Fruit fly (Drosophila melanogaster) whole organism, embryonic: Measurements from ENCODE around the gene CG31233.
A peak's percentile ranks its signal among the peaks of the same experiment; 100 is the strongest.

Experiments used
- Atf6 ChIP-seq: fragments of 200-800 bp; sonication (Bioruptor generic); IDR thresholded peaks from 2 replicates; pipeline ENCODE4 v1.3.6; 2022; ENCODE audit warnings: missing biosample characterization, missing genetic modification characterization
- B-H1 ChIP-seq: fragments of 200-800 bp; sonication (Bioruptor generic); IDR thresholded peaks from 3 replicates; pipeline ENCODE4 v1.3.6; 2022; ENCODE audit warnings: missing biosample characterization, missing genetic modification characterization
- Bdp1 ChIP-seq: fragments of 200-800 bp; sonication (Bioruptor generic); optimal IDR thresholded peaks from 3 replicates; lab custom pipeline; 2016; ENCODE audit warnings: missing biosample characterization, missing genetic modification characterization
- Bteb2 ChIP-seq: fragments of 200-800 bp; sonication (Bioruptor generic); optimal IDR thresholded peaks from 2 replicates; lab custom pipeline; 2016; ENCODE audit warnings: missing biosample characterization, missing genetic modification characterization
- CG10267 ChIP-seq: fragments of 200-800 bp; sonication (Bioruptor generic); optimal IDR thresholded peaks from 2 replicates; lab custom pipeline; 2018; ENCODE audit warnings: missing biosample characterization, mild to moderate bottlenecking, missing genetic modification characterization, moderate library complexity
- CG10321 ChIP-seq: fragments of 200-800 bp; sonication (Bioruptor generic); IDR thresholded peaks from 2 replicates; pipeline ENCODE4 v1.3.6; 2022; ENCODE audit warnings: missing biosample characterization, missing genetic modification characterization
- CG11696 ChIP-seq: fragments of 200-800 bp; sonication (Bioruptor generic); IDR thresholded peaks from 2 replicates; pipeline ENCODE4 v1.3.6; 2022; ENCODE audit warnings: missing biosample characterization, missing genetic modification characterization
- CG12744 ChIP-seq: fragments of 200-800 bp; sonication (Bioruptor generic); optimal IDR thresholded peaks from 2 replicates; lab custom pipeline; 2016; ENCODE audit warnings: missing biosample characterization, missing genetic modification characterization
- CG14441 ChIP-seq: fragments of 200-800 bp; sonication (Bioruptor generic); IDR thresholded peaks from 2 replicates; pipeline ENCODE4 v1.3.6; 2022; ENCODE audit warnings: missing biosample characterization, missing genetic modification characterization
- CG15514 ChIP-seq: fragments of 200-800 bp; sonication (Bioruptor generic); optimal IDR thresholded peaks from 3 replicates; lab custom pipeline; 2017; ENCODE audit warnings: missing biosample characterization, missing genetic modification characterization, mild to moderate bottlenecking, moderate library complexity, missing genetic modification reagents
- CG2202 ChIP-seq: fragments of 200-800 bp; sonication (Bioruptor generic); optimal IDR thresholded peaks from 2 replicates; lab custom pipeline; 2018; ENCODE audit warnings: missing biosample characterization, mild to moderate bottlenecking, missing genetic modification characterization
- CG3065 ChIP-seq: fragments of 200-800 bp; sonication (Bioruptor generic); optimal IDR thresholded peaks from 2 replicates; lab custom pipeline; 2016; ENCODE audit warnings: missing biosample characterization, missing genetic modification characterization
- CG33213 ChIP-seq: fragments of 200-800 bp; sonication (Bioruptor generic); optimal IDR thresholded peaks from 3 replicates; lab custom pipeline; 2016; ENCODE audit warnings: missing biosample characterization, missing genetic modification characterization
- CG34224 ChIP-seq: fragments of 200-800 bp; sonication (Bioruptor generic); IDR thresholded peaks from 3 replicates; pipeline ENCODE4 v1.3.6; 2022; ENCODE audit warnings: missing biosample characterization, missing genetic modification characterization; ENCODE audit not compliant: partially characterized antibody
- CG5953 ChIP-seq: fragments of 200-800 bp; sonication (Bioruptor generic); IDR thresholded peaks from 2 replicates; pipeline ENCODE4 v1.3.6; 2022; ENCODE audit warnings: missing biosample characterization, missing genetic modification characterization
- CG7271 ChIP-seq: fragments of 200-800 bp; sonication (Bioruptor generic); optimal IDR thresholded peaks from 2 replicates; lab custom pipeline; 2018; ENCODE audit warnings: missing biosample characterization, mild to moderate bottlenecking, missing genetic modification characterization, moderate library complexity
- CG7357 ChIP-seq: fragments of 200-800 bp; sonication (Bioruptor generic); IDR thresholded peaks from 3 replicates; pipeline ENCODE4 v1.3.6; 2022; ENCODE audit warnings: missing biosample characterization, missing genetic modification characterization
- CG7987 ChIP-seq: fragments of 200-800 bp; sonication (Bioruptor generic); optimal IDR thresholded peaks from 2 replicates; lab custom pipeline; 2018; ENCODE audit warnings: missing biosample characterization, mild to moderate bottlenecking, missing genetic modification characterization, moderate library complexity
- CG9437 ChIP-seq: fragments of 200-800 bp; sonication (Bioruptor generic); optimal IDR thresholded peaks from 2 replicates; lab custom pipeline; 2018; ENCODE audit warnings: missing biosample characterization, mild to moderate bottlenecking, missing genetic modification characterization
- Dll ChIP-seq: fragments of 200-800 bp; sonication (Bioruptor generic); IDR thresholded peaks from 4 replicates; pipeline ENCODE4 v1.3.6; 2022; ENCODE audit warnings: missing biosample characterization, missing genetic modification characterization; ENCODE audit not compliant: partially characterized antibody
- Drgx ChIP-seq: fragments of 200-800 bp; sonication (Bioruptor generic); IDR thresholded peaks from 2 replicates; pipeline ENCODE4 v1.3.6; 2022; ENCODE audit warnings: missing biosample characterization, missing genetic modification characterization
- Fer1 ChIP-seq: fragments of 200-800 bp; sonication (Bioruptor generic); optimal IDR thresholded peaks from 2 replicates; lab custom pipeline; 2017; ENCODE audit warnings: missing biosample characterization, mild to moderate bottlenecking, missing genetic modification characterization
- Fer2 ChIP-seq: fragments of 200-800 bp; sonication (Bioruptor generic); optimal IDR thresholded peaks from 2 replicates; lab custom pipeline; 2018; ENCODE audit warnings: missing biosample characterization, mild to moderate bottlenecking, missing genetic modification characterization, moderate library complexity
- HLH3B ChIP-seq: fragments of 200-800 bp; sonication (Bioruptor generic); IDR thresholded peaks from 2 replicates; pipeline ENCODE4 v1.3.6; 2022; ENCODE audit warnings: missing biosample characterization, missing genetic modification characterization
- HLH4C ChIP-seq: fragments of 200-800 bp; sonication (Bioruptor generic); IDR thresholded peaks from 3 replicates; pipeline ENCODE4 v1.3.6; 2022; ENCODE audit warnings: missing biosample characterization, missing genetic modification characterization; ENCODE audit not compliant: partially characterized antibody
- Jarid2 ChIP-seq: fragments of 200-800 bp; sonication (Bioruptor generic); optimal IDR thresholded peaks from 3 replicates; lab custom pipeline; 2017; ENCODE audit warnings: mild to moderate bottlenecking, missing biosample characterization, missing genetic modification reagents, missing genetic modification characterization
- Myb ChIP-seq: fragments of 200-800 bp; sonication (Bioruptor generic); optimal IDR thresholded peaks from 2 replicates; lab custom pipeline; 2016; ENCODE audit warnings: missing biosample characterization, missing genetic modification characterization
- Nf-YC ChIP-seq: fragments of 200-800 bp; optimal IDR thresholded peaks from 3 replicates; lab custom pipeline; 2019; ENCODE audit warnings: missing biosample characterization, mild to moderate bottlenecking, missing genetic modification characterization, moderate library complexity
- Sry-β ChIP-seq: fragments of 200-800 bp; sonication (Bioruptor generic); optimal IDR thresholded peaks from 2 replicates; lab custom pipeline; 2018; ENCODE audit warnings: missing biosample characterization, mild to moderate bottlenecking, missing genetic modification characterization, moderate library complexity
- YL-1 ChIP-seq: fragments of 200-800 bp; sonication (Bioruptor generic); optimal IDR thresholded peaks from 3 replicates; lab custom pipeline; 2017; ENCODE audit warnings: missing biosample characterization, mild to moderate bottlenecking, missing genetic modification characterization
- bbx ChIP-seq: fragments of 200-800 bp; sonication (Bioruptor generic); IDR thresholded peaks from 2 replicates; pipeline ENCODE4 v1.3.6; 2022; ENCODE audit warnings: missing biosample characterization, missing genetic modification characterization; ENCODE audit not compliant: partially characterized antibody
- bowl ChIP-seq: fragments of 200-800 bp; sonication (Bioruptor generic); IDR thresholded peaks from 2 replicates; pipeline ENCODE4 v1.3.6; 2022; ENCODE audit warnings: missing biosample characterization, missing genetic modification characterization
- ewg ChIP-seq: fragments of 200-800 bp; sonication (Bioruptor generic); optimal IDR thresholded peaks from 3 replicates; lab custom pipeline; 2017; ENCODE audit warnings: mild to moderate bottlenecking, missing biosample characterization, missing genetic modification reagents, missing genetic modification characterization
- gt ChIP-seq: fragments of 200-800 bp; sonication (Bioruptor generic); IDR thresholded peaks from 2 replicates; pipeline ENCODE4 v1.3.6; 2022; ENCODE audit warnings: missing biosample characterization, missing genetic modification characterization
- h ChIP-seq: fragments of >200 bp; optimal IDR thresholded peaks from 2 replicates; lab custom pipeline; 2017
- her ChIP-seq: fragments of 200-800 bp; sonication (Bioruptor generic); optimal IDR thresholded peaks from 2 replicates; lab custom pipeline; 2016; ENCODE audit warnings: missing biosample characterization, missing genetic modification characterization
- jumu ChIP-seq: fragments of 200-800 bp; sonication (Bioruptor generic); optimal IDR thresholded peaks from 3 replicates; lab custom pipeline; 2016; ENCODE audit warnings: missing biosample characterization, missing genetic modification characterization
- kay ChIP-seq: fragments of 200-800 bp; sonication (Bioruptor generic); optimal IDR thresholded peaks from 2 replicates; lab custom pipeline; 2016; ENCODE audit warnings: missing biosample characterization, missing genetic modification characterization
- lov ChIP-seq, 2 experiments: fragments of 200-800 bp in 1 of 2; fragments of >200 bp in 1 of 2; sonication (Bioruptor generic) in 1 of 2; IDR thresholded peaks in 1 of 2; optimal IDR thresholded peaks in 1 of 2; 2 replicates in 1 of 2; 3 replicates in 1 of 2; pipeline versions ENCODE4 v1.3.6 to Lab custom; 2017 to 2022; ENCODE audit warnings: missing biosample characterization in 1 of 2, missing genetic modification characterization in 1 of 2
- maf-S ChIP-seq: fragments of 200-800 bp; sonication (Bioruptor generic); optimal IDR thresholded peaks from 2 replicates; lab custom pipeline; 2016; ENCODE audit warnings: missing biosample characterization, missing genetic modification characterization
- pfk ChIP-seq: fragments of 200-800 bp; sonication (Bioruptor generic); optimal IDR thresholded peaks from 2 replicates; lab custom pipeline; 2018; ENCODE audit warnings: missing biosample characterization, mild to moderate bottlenecking, missing genetic modification characterization, moderate library complexity
- pho ChIP-seq: fragments of 200-800 bp; sonication (Bioruptor generic); optimal IDR thresholded peaks from 2 replicates; lab custom pipeline; 2016; ENCODE audit warnings: missing biosample characterization, missing genetic modification characterization
- pnt ChIP-seq: fragments of 200-800 bp; sonication (Bioruptor generic); optimal IDR thresholded peaks from 3 replicates; lab custom pipeline; 2016; ENCODE audit warnings: missing biosample characterization, missing genetic modification characterization
- sc ChIP-seq, 3 experiments: fragments of >200 bp in 2 of 3; fragments of 200-800 bp in 1 of 3; sonication (Bioruptor generic) in 1 of 3; optimal IDR thresholded peaks; 2 replicates in 2 of 3; 3 replicates in 1 of 3; lab custom pipeline; 2017; ENCODE audit warnings: mild to moderate bottlenecking in 1 of 3, missing biosample characterization in 1 of 3, missing genetic modification characterization in 1 of 3, missing genetic modification reagents in 1 of 3
- shn ChIP-seq: fragments of 200-800 bp; sonication (Bioruptor generic); optimal IDR thresholded peaks from 3 replicates; lab custom pipeline; 2016; ENCODE audit warnings: missing biosample characterization, missing genetic modification characterization
- sna ChIP-seq: fragments of 200-800 bp; sonication (Bioruptor generic); IDR thresholded peaks from 2 replicates; pipeline ENCODE4 v1.3.6; 2022; ENCODE audit warnings: missing biosample characterization, missing genetic modification characterization; ENCODE audit not compliant: partially characterized antibody
- sob ChIP-seq: fragments of 200-800 bp; sonication (Bioruptor generic); IDR thresholded peaks from 2 replicates; pipeline ENCODE4 v1.3.6; 2022; ENCODE audit warnings: missing biosample characterization, missing genetic modification characterization
- tgo ChIP-seq: fragments of 200-800 bp; sonication (Bioruptor generic); IDR thresholded peaks from 3 replicates; pipeline ENCODE4 v1.3.6; 2022; ENCODE audit warnings: missing biosample characterization, missing genetic modification characterization
- tin ChIP-seq: fragments of 200-800 bp; sonication (Bioruptor generic); optimal IDR thresholded peaks from 3 replicates; lab custom pipeline; 2016; ENCODE audit warnings: missing biosample characterization, missing genetic modification characterization
- trem ChIP-seq: fragments of 200-800 bp; optimal IDR thresholded peaks from 3 replicates; lab custom pipeline; 2019; ENCODE audit warnings: missing biosample characterization, mild to moderate bottlenecking, missing genetic modification characterization, moderate library complexity
- unc-4 ChIP-seq: fragments of 200-800 bp; sonication (Bioruptor generic); IDR thresholded peaks from 2 replicates; pipeline ENCODE4 v1.3.6; 2022; ENCODE audit warnings: missing biosample characterization, missing genetic modification characterization; ENCODE audit not compliant: partially characterized antibody
- yki ChIP-seq: fragments of >200 bp; optimal IDR thresholded peaks from 3 replicates; lab custom pipeline; 2018

The CG31233 gene

dm6 chr3R:21703346-21703745, 46.3 kb upstream of the CG31233 start (continued):
- TF ChIP-seq Jarid2 (no peak), ewg (no peak), jumu (GFP tag; lab: Kevin White, UChicago) (no peak), CG2202 (no peak), CG11696 (no peak), Drgx (GFP tag; lab: Robert Waterston, UW) (peak; percentile 61), bowl (GFP tag; lab: Robert Waterston, UW) (no peak), h (no peak), CG34224 (no peak), Bdp1 (GFP tag; lab: Kevin White, UChicago) (no peak), yki (no peak), her (no peak), sc (optimal IDR thresholded peaks at IDR 0.05; lab: Kevin White, UChicago) (no peak), sc (GFP tag; optimal IDR thresholded peaks at IDR 0.05; lab: Kevin White, UChicago) (no peak), pnt (GFP tag; lab: Kevin White, UChicago) (no peak), YL-1 (GFP tag; lab: Kevin White, UChicago) (no peak), CG9437 (GFP tag; lab: Kevin White, UChicago) (no peak), maf-S (GFP tag; lab: Kevin White, UChicago) (no peak), Bteb2 (no peak), Fer2 (tag; lab: Kevin White, UChicago) (no peak), CG33213 (GFP tag; lab: Kevin White, UChicago) (no peak), Sry-β (no peak), CG14441 (no peak), pfk (GFP tag; lab: Kevin White, UChicago) (no peak), CG7357 (no peak), B-H1 (GFP tag; lab: Robert Waterston, UW) (no peak), pho (GFP tag; lab: Kevin White, UChicago) (no peak), Fer1 (no peak), sob (GFP tag; lab: Robert Waterston, UW) (no peak), CG7987 (no peak), Myb (GFP tag; lab: Kevin White, UChicago) (no peak), CG12744 (no peak), bbx (GFP tag; lab: Robert Waterston, UW) (no peak), tgo (GFP tag; lab: Robert Waterston, UW) (peak; percentile 17; the same call in 1 of the 3 replicates), Atf6 (no peak), unc-4 (GFP tag; lab: Robert Waterston, UW) (no peak), Nf-YC (tag; lab: Kevin White, UChicago) (no peak), shn (GFP tag; lab: Kevin White, UChicago) (no peak), lov (optimal IDR thresholded peaks at IDR 0.05; lab: Kevin White, UChicago) (no peak), lov (GFP tag; IDR thresholded peaks at IDR 0.05; lab: Robert Waterston, UW) (no peak), CG10321 (GFP tag; lab: Robert Waterston, UW) (no peak), tin (GFP tag; lab: Kevin White, UChicago) (peak; percentile 5), trem (no peak), Dll (no peak), kay (GFP tag; lab: Kevin White, UChicago) (no peak), gt (GFP tag; lab: Robert Waterston, UW) (no peak), HLH4C (GFP tag; lab: Robert Waterston, UW) (no peak), CG15514 (GFP tag; lab: Kevin White, UChicago) (no peak), CG3065 (no peak), sna (GFP tag; lab: Robert Waterston, UW) (no peak), CG10267 (no peak), HLH3B (GFP tag; lab: Robert Waterston, UW) (peak; percentile 44; the same call in 1 of the 2 replicates), CG5953 (GFP tag; lab: Robert Waterston, UW) (no peak), CG7271 (tag; lab: Kevin White, UChicago) (no peak)
